Fruit fly (Drosophila melanogaster) whole organism, embryonic: ENCODE data around the gene Ctl1.

Source experiments
- B-H1 ChIP-seq: fragments of 200-800 bp; sonication (Bioruptor generic); IDR thresholded peaks from 3 replicates; pipeline ENCODE4 v1.3.6; 2022; ENCODE audit warnings: missing biosample characterization, missing genetic modification characterization
- CG10209 ChIP-seq: fragments of 200-800 bp; sonication (Bioruptor generic); optimal IDR thresholded peaks from 3 replicates; lab custom pipeline; 2017; ENCODE audit warnings: missing biosample characterization, mild to moderate bottlenecking, missing genetic modification characterization, missing genetic modification reagents
- CG10267 ChIP-seq: fragments of 200-800 bp; sonication (Bioruptor generic); optimal IDR thresholded peaks from 2 replicates; lab custom pipeline; 2018; ENCODE audit warnings: missing biosample characterization, mild to moderate bottlenecking, missing genetic modification characterization, moderate library complexity
- CG10959 ChIP-seq: fragments of 200-800 bp; sonication (Bioruptor generic); IDR thresholded peaks from 2 replicates; pipeline ENCODE4 v1.3.6; 2022; ENCODE audit warnings: missing biosample characterization, missing genetic modification characterization
- CG11456 ChIP-seq: fragments of 200-800 bp; sonication (Bioruptor generic); IDR thresholded peaks from 3 replicates; pipeline ENCODE4 v1.3.6; 2022; ENCODE audit warnings: missing biosample characterization, missing genetic modification characterization
- CG12769 ChIP-seq: fragments of 200-800 bp; sonication (Bioruptor generic); optimal IDR thresholded peaks from 2 replicates; lab custom pipeline; 2019; ENCODE audit warnings: missing biosample characterization, mild to moderate bottlenecking, missing genetic modification characterization, moderate library complexity
- CG14014 ChIP-seq: fragments of 200-800 bp; sonication (Bioruptor generic); IDR thresholded peaks from 2 replicates; pipeline ENCODE4 v1.3.6; 2022; ENCODE audit warnings: missing biosample characterization, missing genetic modification characterization
- CG1529 ChIP-seq: fragments of 200-800 bp; sonication (Bioruptor generic); optimal IDR thresholded peaks from 3 replicates; lab custom pipeline; 2018; ENCODE audit warnings: missing biosample characterization, missing genetic modification characterization
- CG15696 ChIP-seq: fragments of 200-800 bp; sonication (Bioruptor generic); optimal IDR thresholded peaks from 2 replicates; lab custom pipeline; 2019; ENCODE audit warnings: missing biosample characterization, mild to moderate bottlenecking, missing genetic modification characterization, moderate library complexity
- CG18262 ChIP-seq: fragments of 200-800 bp; optimal IDR thresholded peaks from 3 replicates; lab custom pipeline; 2019; ENCODE audit warnings: missing biosample characterization, mild to moderate bottlenecking, missing genetic modification characterization, moderate library complexity
- CG18619 ChIP-seq: fragments of 200-800 bp; sonication (Bioruptor generic); optimal IDR thresholded peaks from 3 replicates; lab custom pipeline; 2017; ENCODE audit warnings: missing biosample characterization, mild to moderate bottlenecking, missing genetic modification characterization
- CG2202 ChIP-seq: fragments of 200-800 bp; sonication (Bioruptor generic); optimal IDR thresholded peaks from 2 replicates; lab custom pipeline; 2018; ENCODE audit warnings: missing biosample characterization, mild to moderate bottlenecking, missing genetic modification characterization
- CG3407 ChIP-seq: fragments of 200-800 bp; sonication (Bioruptor generic); optimal IDR thresholded peaks from 2 replicates; lab custom pipeline; 2018; ENCODE audit warnings: missing biosample characterization, mild to moderate bottlenecking, missing genetic modification characterization
- CG4404 ChIP-seq: fragments of 200-800 bp; sonication (Bioruptor generic); IDR thresholded peaks from 2 replicates; pipeline ENCODE4 v1.3.6; 2022; ENCODE audit warnings: missing biosample characterization, missing genetic modification characterization
- CG5180 ChIP-seq: fragments of 200-800 bp; sonication (Bioruptor generic); optimal IDR thresholded peaks from 3 replicates; lab custom pipeline; 2017; ENCODE audit warnings: missing biosample characterization, missing genetic modification characterization, mild to moderate bottlenecking, moderate library complexity, missing genetic modification reagents
- CG5953 ChIP-seq: fragments of 200-800 bp; sonication (Bioruptor generic); IDR thresholded peaks from 2 replicates; pipeline ENCODE4 v1.3.6; 2022; ENCODE audit warnings: missing biosample characterization, missing genetic modification characterization
- CG7745 ChIP-seq: fragments of 200-800 bp; sonication (Bioruptor generic); optimal IDR thresholded peaks from 2 replicates; lab custom pipeline; 2018; ENCODE audit warnings: missing biosample characterization, mild to moderate bottlenecking, missing genetic modification characterization, moderate library complexity
- CG8290 ChIP-seq, 3 experiments: fragments of 200-800 bp; sonication (Bioruptor generic); optimal IDR thresholded peaks; 2 replicates each; lab custom pipeline; 2016 to 2019; ENCODE audit warnings: missing biosample characterization in 3 of 3, missing genetic modification characterization in 3 of 3, mild to moderate bottlenecking in 2 of 3, moderate library complexity in 1 of 3
- CoRest ChIP-seq: fragments of 200-800 bp; sonication (Bioruptor generic); optimal IDR thresholded peaks from 3 replicates; lab custom pipeline; 2018; ENCODE audit warnings: missing biosample characterization, mild to moderate bottlenecking, missing genetic modification characterization, moderate library complexity
- GATAe ChIP-seq: fragments of 200-800 bp; sonication (Bioruptor generic); conservative IDR thresholded peaks from 2 replicates; pipeline ENCODE4 v1.3.6; 2022; ENCODE audit warnings: missing biosample characterization, missing genetic modification characterization
- MTF-1 ChIP-seq: fragments of 200-800 bp; sonication (Bioruptor generic); optimal IDR thresholded peaks from 2 replicates; lab custom pipeline; 2018; ENCODE audit warnings: missing biosample characterization, mild to moderate bottlenecking, missing genetic modification characterization, borderline replicate concordance
- NC2β ChIP-seq: fragments of 200-800 bp; sonication (Bioruptor generic); optimal IDR thresholded peaks from 2 replicates; lab custom pipeline; 2016; ENCODE audit warnings: missing biosample characterization, missing genetic modification characterization
- Sry-β ChIP-seq: fragments of 200-800 bp; sonication (Bioruptor generic); optimal IDR thresholded peaks from 2 replicates; lab custom pipeline; 2018; ENCODE audit warnings: missing biosample characterization, mild to moderate bottlenecking, missing genetic modification characterization, moderate library complexity
- Xrp1 ChIP-seq: fragments of 200-800 bp; sonication (Bioruptor generic); IDR thresholded peaks from 2 replicates; pipeline ENCODE4 v1.3.6; 2022; ENCODE audit warnings: missing biosample characterization, missing genetic modification characterization
- ac ChIP-seq: fragments of 200-800 bp; sonication (Bioruptor generic); optimal IDR thresholded peaks from 3 replicates; lab custom pipeline; 2017; ENCODE audit warnings: missing biosample characterization, mild to moderate bottlenecking, missing genetic modification characterization
- da ChIP-seq: fragments of 200-800 bp; sonication (Bioruptor generic); optimal IDR thresholded peaks from 2 replicates; lab custom pipeline; 2016; ENCODE audit warnings: missing biosample characterization, missing genetic modification characterization
- dpn ChIP-seq, 2 experiments: fragments of 200-800 bp; sonication (Bioruptor generic); optimal IDR thresholded peaks; 3 replicates each; lab custom pipeline; 2016; ENCODE audit warnings: missing biosample characterization in 2 of 2, missing genetic modification characterization in 2 of 2
- fd102C ChIP-seq: fragments of 200-800 bp; sonication (Bioruptor generic); optimal IDR thresholded peaks from 2 replicates; lab custom pipeline; 2018; ENCODE audit warnings: missing biosample characterization, mild to moderate bottlenecking, missing genetic modification characterization, moderate library complexity
- fu2 ChIP-seq: fragments of 200-800 bp; sonication (Bioruptor generic); optimal IDR thresholded peaks from 2 replicates; lab custom pipeline; 2016; ENCODE audit warnings: missing biosample characterization, missing genetic modification characterization
- gem ChIP-seq: fragments of 200-800 bp; sonication (Bioruptor generic); optimal IDR thresholded peaks from 2 replicates; lab custom pipeline; 2019; ENCODE audit warnings: missing biosample characterization, mild to moderate bottlenecking, missing genetic modification characterization, moderate library complexity
- kay ChIP-seq: fragments of 200-800 bp; sonication (Bioruptor generic); optimal IDR thresholded peaks from 2 replicates; lab custom pipeline; 2016; ENCODE audit warnings: missing biosample characterization, missing genetic modification characterization
- kni ChIP-seq: fragments of 200-800 bp; sonication (Bioruptor generic); optimal IDR thresholded peaks from 3 replicates; lab custom pipeline; 2017; ENCODE audit warnings: mild to moderate bottlenecking, missing biosample characterization, missing genetic modification reagents, missing genetic modification characterization
- pan ChIP-seq, 4 experiments: fragments of >200 bp in 3 of 4; fragments of 200-800 bp in 1 of 4; sonication (Bioruptor generic) in 1 of 4; optimal IDR thresholded peaks in 3 of 4; IDR thresholded peaks in 1 of 4; 2 replicates each; pipeline versions ENCODE4 v1.3.6 to Lab custom; 2017 to 2022; ENCODE audit warnings: missing biosample characterization in 2 of 4, missing genetic modification characterization in 2 of 4, mixed read lengths in 1 of 4
- prd ChIP-seq, 3 experiments: fragments of >200 bp in 2 of 3; fragments of 200-800 bp in 1 of 3; sonication (Bioruptor generic) in 1 of 3; optimal IDR thresholded peaks in 2 of 3; IDR thresholded peaks in 1 of 3; 2 replicates in 2 of 3; 3 replicates in 1 of 3; pipeline versions ENCODE4 v1.3.6 to Lab custom; 2017 to 2022; ENCODE audit warnings: missing biosample characterization in 1 of 3, missing genetic modification characterization in 1 of 3
- sim ChIP-seq: fragments of 200-800 bp; sonication (Bioruptor generic); IDR thresholded peaks from 2 replicates; pipeline ENCODE4 v1.3.6; 2022; ENCODE audit warnings: missing biosample characterization, missing genetic modification characterization
- sima ChIP-seq: fragments of 200-800 bp; sonication (Bioruptor generic); optimal IDR thresholded peaks from 2 replicates; lab custom pipeline; 2016; ENCODE audit warnings: missing biosample characterization, missing genetic modification characterization
- sna ChIP-seq: fragments of 200-800 bp; sonication (Bioruptor generic); IDR thresholded peaks from 2 replicates; pipeline ENCODE4 v1.3.6; 2022; ENCODE audit warnings: missing biosample characterization, missing genetic modification characterization; ENCODE audit not compliant: partially characterized antibody
- so ChIP-seq: fragments of 200-800 bp; sonication (Bioruptor generic); IDR thresholded peaks from 3 replicates; pipeline ENCODE4 v1.3.6; 2022; ENCODE audit warnings: missing biosample characterization, missing genetic modification characterization
- tin ChIP-seq: fragments of 200-800 bp; sonication (Bioruptor generic); optimal IDR thresholded peaks from 3 replicates; lab custom pipeline; 2016; ENCODE audit warnings: missing biosample characterization, missing genetic modification characterization
- tio ChIP-seq: fragments of 200-800 bp; sonication (Bioruptor generic); optimal IDR thresholded peaks from 2 replicates; lab custom pipeline; 2017; ENCODE audit warnings: missing biosample characterization, missing genetic modification characterization, inconsistent platforms
- trh ChIP-seq: fragments of 200-800 bp; sonication (Bioruptor generic); optimal IDR thresholded peaks from 2 replicates; lab custom pipeline; 2016; ENCODE audit warnings: missing biosample characterization, missing genetic modification characterization
- vvl ChIP-seq: fragments of 200-800 bp; sonication (Bioruptor generic); IDR thresholded peaks from 2 replicates; pipeline ENCODE4 v1.3.6; 2022; ENCODE audit warnings: missing biosample characterization, missing genetic modification characterization
- zen ChIP-seq: fragments of 200-800 bp; sonication (Bioruptor generic); optimal IDR thresholded peaks from 3 replicates; lab custom pipeline; 2018; ENCODE audit warnings: missing biosample characterization, mild to moderate bottlenecking, missing genetic modification characterization, moderate library complexity
- zfh1 ChIP-seq: fragments of 200-800 bp; sonication (Bioruptor generic); IDR thresholded peaks from 3 replicates; pipeline ENCODE4 v1.3.6; 2022; ENCODE audit warnings: missing biosample characterization, missing genetic modification characterization

Ctl1 gene

dm6 chr3L:4270949-4271827 is 6.6 kb upstream of the Ctl1 start (continued):
- TF ChIP-seq dpn (GFP tag; optimal IDR thresholded peaks at IDR 0.05; lab: Kevin White, UChicago) (no peak), CG4404 (no peak), sna (no peak), Sry-β (GFP tag; lab: Kevin White, UChicago) (no peak), sima (GFP tag; lab: Kevin White, UChicago) (no peak)

- TF ChIP-seq CG10209 (peak; percentile 36), MTF-1 (peak; percentile 39), tio (GFP tag; lab: Kevin White, UChicago) (no peak), ac (GFP tag; lab: Kevin White, UChicago) (peak; percentile 58), CG5953 (GFP tag; lab: Robert Waterston, UW) (no peak), gem (tag; lab: Kevin White, UChicago) (no peak), CG10959 (GFP tag; lab: Robert Waterston, UW) (no peak), Xrp1 (GFP tag; lab: Robert Waterston, UW) (peak; percentile 66), CG18262 (tag; lab: Kevin White, UChicago) (peak; percentile 44), kni (GFP tag; lab: Kevin White, UChicago) (peak; percentile 92), B-H1 (GFP tag; lab: Robert Waterston, UW) (no peak), fd102C (GFP tag; lab: Kevin White, UChicago) (peak; percentile 15), CG2202 (peak; percentile 71), vvl (GFP tag; lab: Robert Waterston, UW) (peak; percentile 49; the same call in 1 of the 2 replicates), pan (optimal IDR thresholded peaks at IDR 0.05; lab: Kevin White, UChicago) (no peak), pan (GFP tag; optimal IDR thresholded peaks at IDR 0.05 in 1 of 2, IDR thresholded peaks at IDR 0.05 in 1 of 2) (no peak), da (no peak), CG10267 (tag; lab: Kevin White, UChicago) (peak; percentile 20), zfh1 (0 out of 3 replicates have a peak, but pooled peaks have one; percentile 16), fu2 (GFP tag; lab: Kevin White, UChicago) (no peak), CG8290 (GFP tag; optimal IDR thresholded peaks at IDR 0.05; lab: Kevin White, UChicago) (peak; percentile 43), CG8290 (tag; optimal IDR thresholded peaks at IDR 0.05; lab: Kevin White, UChicago) (peak in 1 of 2 experiments; percentile 16), trh (GFP tag; lab: Kevin White, UChicago) (no peak), CG5180 (GFP tag; lab: Kevin White, UChicago) (no peak), CG12769 (tag; lab: Kevin White, UChicago) (no peak), CG1529 (GFP tag; lab: Kevin White, UChicago) (peak; percentile 30), NC2β (GFP tag; lab: Kevin White, UChicago) (peak; percentile 7), CG7745 (tag; lab: Kevin White, UChicago) (peak; percentile 43), zen (tag; lab: Kevin White, UChicago) (peak; percentile 13), tin (no peak), kay (GFP tag; lab: Kevin White, UChicago) (no peak), CG11456 (GFP tag; lab: Robert Waterston, UW) (no peak), GATAe (GFP tag; lab: Robert Waterston, UW) (no peak), so (GFP tag; lab: Robert Waterston, UW) (no peak), CG18619 (GFP tag; lab: Kevin White, UChicago) (peak; percentile 14), prd (optimal IDR thresholded peaks at IDR 0.05; lab: Kevin White, UChicago) (no peak), prd (GFP tag; IDR thresholded peaks at IDR 0.05; lab: Robert Waterston, UW) (0 out of 3 replicates have a peak, but pooled peaks have one; percentile 7), CG14014 (GFP tag; lab: Robert Waterston, UW) (no peak), CG15696 (tag; lab: Kevin White, UChicago) (peak; percentile 82), Sry-β (GFP tag; lab: Kevin White, UChicago) (peak; percentile 16), CoRest (tag; lab: Kevin White, UChicago) (no peak), CG3407 (peak; percentile 54), sim (GFP tag; lab: Robert Waterston, UW) (0 out of 2 replicates have a peak, but pooled peaks have one; percentile 18)
These were observed 5.5 kb upstream of the Ctl1 start for dm6 chr3L:4272167-4272773.
